Fruit fly (Drosophila melanogaster) whole organism, embryonic: ENCODE results near the gene scpr-A.

ENCODE experiments used
- Abd-B ChIP-seq: fragments of 200-800 bp; sonication (Bioruptor generic); optimal IDR thresholded peaks from 2 replicates; lab custom pipeline; 2018; ENCODE audit warnings: missing biosample characterization, mild to moderate bottlenecking, missing genetic modification characterization, moderate library complexity
- Aef1 ChIP-seq: fragments of 200-800 bp; sonication (Bioruptor generic); IDR thresholded peaks from 3 replicates; pipeline ENCODE4 v1.3.6; 2022; ENCODE audit warnings: missing biosample characterization, missing genetic modification characterization
- CG10274 ChIP-seq: fragments of 200-800 bp; sonication (Bioruptor generic); optimal IDR thresholded peaks from 3 replicates; lab custom pipeline; 2017; ENCODE audit warnings: missing biosample characterization, mild to moderate bottlenecking, missing genetic modification characterization
- CG11456 ChIP-seq: fragments of 200-800 bp; sonication (Bioruptor generic); IDR thresholded peaks from 3 replicates; pipeline ENCODE4 v1.3.6; 2022; ENCODE audit warnings: missing biosample characterization, missing genetic modification characterization
- CG11504 ChIP-seq: fragments of 200-800 bp; sonication (Bioruptor generic); optimal IDR thresholded peaks from 3 replicates; lab custom pipeline; 2019; ENCODE audit warnings: missing biosample characterization, mild to moderate bottlenecking, missing genetic modification characterization, moderate library complexity
- CG12219 ChIP-seq: fragments of 200-800 bp; sonication (Bioruptor generic); optimal IDR thresholded peaks from 3 replicates; lab custom pipeline; 2018; ENCODE audit warnings: missing biosample characterization, mild to moderate bottlenecking, missing genetic modification characterization
- CG12299 ChIP-seq: fragments of 200-800 bp; sonication (Bioruptor generic); optimal IDR thresholded peaks from 2 replicates; lab custom pipeline; 2018; ENCODE audit warnings: missing biosample characterization, mild to moderate bottlenecking, missing genetic modification characterization
- CG12942 ChIP-seq: fragments of 200-800 bp; sonication (Bioruptor generic); optimal IDR thresholded peaks from 3 replicates; lab custom pipeline; 2016; ENCODE audit warnings: missing biosample characterization, missing genetic modification characterization
- CG13624 ChIP-seq: fragments of 200-800 bp; sonication (Bioruptor generic); optimal IDR thresholded peaks from 2 replicates; lab custom pipeline; 2016; ENCODE audit warnings: missing biosample characterization, missing genetic modification characterization
- CG14014 ChIP-seq: fragments of 200-800 bp; sonication (Bioruptor generic); IDR thresholded peaks from 2 replicates; pipeline ENCODE4 v1.3.6; 2022; ENCODE audit warnings: missing biosample characterization, missing genetic modification characterization
- CG1529 ChIP-seq: fragments of 200-800 bp; sonication (Bioruptor generic); optimal IDR thresholded peaks from 3 replicates; lab custom pipeline; 2018; ENCODE audit warnings: missing biosample characterization, missing genetic modification characterization
- CG1602 ChIP-seq: fragments of 200-800 bp; sonication (Bioruptor generic); optimal IDR thresholded peaks from 3 replicates; lab custom pipeline; 2016; ENCODE audit warnings: missing biosample characterization, missing genetic modification characterization
- CG17612 ChIP-seq: fragments of 200-800 bp; sonication (Bioruptor generic); IDR thresholded peaks from 2 replicates; pipeline ENCODE4 v1.3.6; 2022; ENCODE audit warnings: missing biosample characterization, missing genetic modification characterization
- CG18262 ChIP-seq: fragments of 200-800 bp; optimal IDR thresholded peaks from 3 replicates; lab custom pipeline; 2019; ENCODE audit warnings: missing biosample characterization, mild to moderate bottlenecking, missing genetic modification characterization, moderate library complexity
- CG30403 ChIP-seq: fragments of 200-800 bp; sonication (Bioruptor generic); optimal IDR thresholded peaks from 3 replicates; lab custom pipeline; 2016; ENCODE audit warnings: missing biosample characterization, missing genetic modification characterization
- CG31388 ChIP-seq: fragments of 200-800 bp; sonication (Bioruptor generic); optimal IDR thresholded peaks from 2 replicates; lab custom pipeline; 2016; ENCODE audit warnings: missing biosample characterization, missing genetic modification characterization
- CG32767 ChIP-seq: fragments of 200-800 bp; sonication (Bioruptor generic); IDR thresholded peaks from 2 replicates; pipeline ENCODE4 v1.3.6; 2022; ENCODE audit warnings: missing biosample characterization, missing genetic modification characterization
- CG4404 ChIP-seq: fragments of 200-800 bp; sonication (Bioruptor generic); IDR thresholded peaks from 2 replicates; pipeline ENCODE4 v1.3.6; 2022; ENCODE audit warnings: missing biosample characterization, missing genetic modification characterization
- CG4617 ChIP-seq: fragments of 200-800 bp; sonication (Bioruptor generic); optimal IDR thresholded peaks from 3 replicates; lab custom pipeline; 2016; ENCODE audit warnings: missing biosample characterization, missing genetic modification characterization, borderline replicate concordance
- Doc3 ChIP-seq: fragments of 200-800 bp; sonication (Bioruptor generic); IDR thresholded peaks from 3 replicates; pipeline ENCODE4 v1.3.6; 2022; ENCODE audit warnings: missing biosample characterization, missing genetic modification characterization; ENCODE audit not compliant: partially characterized antibody
- Dref ChIP-seq: fragments of 200-800 bp; sonication (Bioruptor generic); IDR thresholded peaks from 2 replicates; pipeline ENCODE4 v1.3.6; 2022; ENCODE audit warnings: missing biosample characterization, missing genetic modification characterization
- E2f1 ChIP-seq: fragments of 200-800 bp; sonication (Bioruptor generic); IDR thresholded peaks from 2 replicates; pipeline ENCODE4 v1.3.6; 2022; ENCODE audit warnings: missing biosample characterization, missing genetic modification characterization
- Hr39 ChIP-seq: fragments of >200 bp; optimal IDR thresholded peaks from 2 replicates; lab custom pipeline; 2017
- Hsf ChIP-seq: fragments of 200-800 bp; sonication (Bioruptor generic); optimal IDR thresholded peaks from 3 replicates; lab custom pipeline; 2016; ENCODE audit warnings: missing biosample characterization, missing genetic modification characterization
- Lim3 ChIP-seq: fragments of 200-800 bp; sonication (Bioruptor generic); IDR thresholded peaks from 2 replicates; pipeline ENCODE4 v1.3.6; 2022; ENCODE audit warnings: missing biosample characterization, missing genetic modification characterization
- Six4 ChIP-seq: fragments of 200-800 bp; sonication (Bioruptor generic); optimal IDR thresholded peaks from 2 replicates; lab custom pipeline; 2016; ENCODE audit warnings: missing biosample characterization, missing genetic modification characterization
- ato ChIP-seq: fragments of 200-800 bp; sonication (Bioruptor generic); IDR thresholded peaks from 2 replicates; pipeline ENCODE4 v1.3.6; 2022; ENCODE audit warnings: missing biosample characterization, missing genetic modification characterization; ENCODE audit not compliant: partially characterized antibody
- bigmax ChIP-seq: fragments of 200-800 bp; sonication (Bioruptor generic); optimal IDR thresholded peaks from 2 replicates; lab custom pipeline; 2018; ENCODE audit warnings: missing biosample characterization, mild to moderate bottlenecking, missing genetic modification characterization
- ci ChIP-seq: fragments of 200-800 bp; sonication (Bioruptor generic); IDR thresholded peaks from 3 replicates; pipeline ENCODE4 v1.3.6; 2022; ENCODE audit warnings: missing biosample characterization, missing genetic modification characterization
- crc ChIP-seq: fragments of 200-800 bp; sonication (Bioruptor generic); optimal IDR thresholded peaks from 2 replicates; lab custom pipeline; 2016; ENCODE audit warnings: missing biosample characterization, missing genetic modification characterization
- dm ChIP-seq: fragments of 200-800 bp; sonication (Bioruptor generic); optimal IDR thresholded peaks from 3 replicates; lab custom pipeline; 2016; ENCODE audit warnings: missing biosample characterization, missing genetic modification characterization
- eyg ChIP-seq: fragments of 200-800 bp; sonication (Bioruptor generic); optimal IDR thresholded peaks from 3 replicates; lab custom pipeline; 2016; ENCODE audit warnings: missing biosample characterization, missing genetic modification characterization
- ham ChIP-seq: fragments of 200-800 bp; sonication (Bioruptor generic); IDR thresholded peaks from 2 replicates; pipeline ENCODE4 v1.3.6; 2022; ENCODE audit warnings: missing biosample characterization, missing genetic modification characterization
- jumu ChIP-seq: fragments of 200-800 bp; sonication (Bioruptor generic); optimal IDR thresholded peaks from 3 replicates; lab custom pipeline; 2016; ENCODE audit warnings: missing biosample characterization, missing genetic modification characterization
- klu ChIP-seq: fragments of 200-800 bp; sonication (Bioruptor generic); IDR thresholded peaks from 2 replicates; pipeline ENCODE4 v1.3.6; 2022; ENCODE audit warnings: missing biosample characterization, missing genetic modification characterization
- org-1 ChIP-seq: fragments of 200-800 bp; sonication (Bioruptor generic); optimal IDR thresholded peaks from 2 replicates; lab custom pipeline; 2017; ENCODE audit warnings: missing biosample characterization, missing genetic modification characterization
- pho ChIP-seq: fragments of 200-800 bp; sonication (Bioruptor generic); optimal IDR thresholded peaks from 2 replicates; lab custom pipeline; 2016; ENCODE audit warnings: missing biosample characterization, missing genetic modification characterization
- ranshi ChIP-seq: fragments of 200-800 bp; sonication (Bioruptor generic); IDR thresholded peaks from 2 replicates; pipeline ENCODE4 v1.3.6; 2022; ENCODE audit warnings: missing biosample characterization, missing genetic modification characterization
- salm ChIP-seq: fragments of 200-800 bp; sonication (Bioruptor generic); optimal IDR thresholded peaks from 2 replicates; lab custom pipeline; 2018; ENCODE audit warnings: missing biosample characterization, mild to moderate bottlenecking, missing genetic modification characterization
- schlank ChIP-seq: fragments of 200-800 bp; sonication (Bioruptor generic); optimal IDR thresholded peaks from 2 replicates; lab custom pipeline; 2018; ENCODE audit warnings: missing biosample characterization, mild to moderate bottlenecking, missing genetic modification characterization
- so ChIP-seq: fragments of 200-800 bp; sonication (Bioruptor generic); IDR thresholded peaks from 3 replicates; pipeline ENCODE4 v1.3.6; 2022; ENCODE audit warnings: missing biosample characterization, missing genetic modification characterization
- ssp ChIP-seq: fragments of 200-800 bp; sonication (Bioruptor generic); IDR thresholded peaks from 2 replicates; pipeline ENCODE4 v1.3.6; 2022; ENCODE audit warnings: missing biosample characterization, missing genetic modification characterization
- tll ChIP-seq, 2 experiments: fragments of 200-800 bp in 1 of 2; fragments of >200 bp in 1 of 2; sonication (Bioruptor generic) in 1 of 2; optimal IDR thresholded peaks; 2 replicates each; lab custom pipeline; 2017 to 2019; ENCODE audit warnings: missing biosample characterization in 2 of 2, missing genetic modification characterization in 2 of 2, mild to moderate bottlenecking in 1 of 2, moderate library complexity in 1 of 2
- trh ChIP-seq: fragments of 200-800 bp; sonication (Bioruptor generic); optimal IDR thresholded peaks from 2 replicates; lab custom pipeline; 2016; ENCODE audit warnings: missing biosample characterization, missing genetic modification characterization
- ttk ChIP-seq: fragments of 200-800 bp; sonication (Bioruptor generic); IDR thresholded peaks from 2 replicates; pipeline ENCODE4 v2.1.2; 2022; ENCODE audit warnings: missing biosample characterization, missing genetic modification characterization
- twi ChIP-seq: fragments of 200-800 bp; optimal IDR thresholded peaks from 2 replicates; lab custom pipeline; 2019; ENCODE audit warnings: missing biosample characterization, mild to moderate bottlenecking, missing genetic modification characterization, moderate library complexity
- zen ChIP-seq: fragments of 200-800 bp; sonication (Bioruptor generic); optimal IDR thresholded peaks from 3 replicates; lab custom pipeline; 2018; ENCODE audit warnings: missing biosample characterization, mild to moderate bottlenecking, missing genetic modification characterization, moderate library complexity

Gene scpr-A

dm6 chr3R:11226496-11226895 lies 14.5 kb upstream of the scpr-A start, which contains the start of gene CG17726 (continued):
- TF ChIP-seq CG12942 (peak; percentile 95), bigmax (GFP tag; lab: Kevin White, UChicago) (no peak), CG12299 (peak; percentile 98), CG1602 (GFP tag; lab: Kevin White, UChicago) (peak; percentile 98), ttk (GFP tag; lab: Robert Waterston, UW) (peak; percentile 98), ranshi (GFP tag; lab: Robert Waterston, UW) (peak; percentile 98), Dref (GFP tag; lab: Robert Waterston, UW) (peak; percentile 20; the same call in 1 of the 2 replicates), so (peak; percentile 99), ci (GFP tag; lab: Robert Waterston, UW) (peak; percentile 99), pho (GFP tag; lab: Kevin White, UChicago) (peak; percentile 87), CG13624 (peak; percentile 94), org-1 (GFP tag; lab: Kevin White, UChicago) (peak; percentile 93), Six4 (GFP tag; lab: Kevin White, UChicago) (peak; percentile 96), Abd-B (GFP tag; lab: Kevin White, UChicago) (peak; percentile 94), klu (GFP tag; lab: Robert Waterston, UW) (peak; percentile 92), trh (peak; percentile 91), CG30403 (GFP tag; lab: Kevin White, UChicago) (peak; percentile 97), Lim3 (GFP tag; lab: Robert Waterston, UW) (peak; percentile 92), ato (GFP tag; lab: Robert Waterston, UW) (no peak), CG17612 (GFP tag; lab: Robert Waterston, UW) (peak; percentile 96), CG10274 (peak; percentile 81), ssp (GFP tag; lab: Robert Waterston, UW) (peak; percentile 93), eyg (peak; percentile 66), CG12219 (GFP tag; lab: Kevin White, UChicago) (peak; percentile 95), CG32767 (peak; percentile 98), CG4617 (GFP tag; lab: Kevin White, UChicago) (peak; percentile 93), salm (tag; lab: Kevin White, UChicago) (peak; percentile 97), E2f1 (GFP tag; lab: Robert Waterston, UW) (peak; percentile 98), dm (GFP tag; lab: Kevin White, UChicago) (peak; percentile 79), CG18262 (tag; lab: Kevin White, UChicago) (peak; percentile 98), CG11504 (tag; lab: Kevin White, UChicago) (peak; percentile 95), Aef1 (peak; percentile 97), zen (tag; lab: Kevin White, UChicago) (peak; percentile 98), CG11456 (peak; percentile 97), ham (GFP tag; lab: Robert Waterston, UW) (peak; percentile 88; the same call in 1 of the 2 replicates), CG31388 (GFP tag; lab: Kevin White, UChicago) (peak; percentile 97), Hr39 (lab: Kevin White, UChicago) (no peak), CG1529 (peak; percentile 92), twi (peak; percentile 96), crc (peak; percentile 77), schlank (tag; lab: Kevin White, UChicago) (peak; percentile 88), CG4404 (GFP tag; lab: Robert Waterston, UW) (peak; percentile 95), Hsf (GFP tag; lab: Kevin White, UChicago) (peak; percentile 97), Doc3 (GFP tag; lab: Robert Waterston, UW) (no peak), CG14014 (GFP tag; lab: Robert Waterston, UW) (peak; percentile 98), tll (GFP tag; optimal IDR thresholded peaks at IDR 0.05; lab: Kevin White, UChicago) (peak in 1 of 2 experiments; percentile 65), jumu (GFP tag; lab: Kevin White, UChicago) (peak; percentile 79)
